Fruit fly (Drosophila melanogaster) Kc167 (cell line): ENCODE measurements around the gene CG7600.

Source experiments
- Myc ChIP-seq: fragments of >200 bp; optimal IDR thresholded peaks from 2 replicates; lab custom pipeline; 2017; ENCODE audit warnings: missing external identifiers
- Sin3A ChIP-seq: fragments of >200 bp; optimal IDR thresholded peaks from 2 replicates; lab custom pipeline; 2018; ENCODE audit warnings: missing external identifiers
- h ChIP-seq: fragments of >200 bp; optimal IDR thresholded peaks from 3 replicates; lab custom pipeline; 2018; ENCODE audit warnings: missing external identifiers
- insv ChIP-seq: fragments of >200 bp; optimal IDR thresholded peaks from 3 replicates; lab custom pipeline; 2018; ENCODE audit warnings: missing external identifiers
- psq ChIP-seq: fragments of >200 bp; optimal IDR thresholded peaks from 2 replicates; lab custom pipeline; 2017; ENCODE audit warnings: missing external identifiers
- ttk ChIP-seq: sonication (Bioruptor generic); optimal IDR thresholded peaks from 2 replicates; lab custom pipeline; 2017; ENCODE audit warnings: missing external identifiers

Gene CG7600

dm6 chr3L:11247370-11248255, 37.0 kb downstream of the CG7600 start:
- TF ChIP-seq Myc: no peak
- TF ChIP-seq h (lab: Kevin White, UChicago): no peak
- TF ChIP-seq psq: no peak
- TF ChIP-seq ttk (lab: Kevin White, UChicago): no peak
- TF ChIP-seq Sin3A: no peak
- TF ChIP-seq insv (lab: Kevin White, UChicago): no peak

DNA sequence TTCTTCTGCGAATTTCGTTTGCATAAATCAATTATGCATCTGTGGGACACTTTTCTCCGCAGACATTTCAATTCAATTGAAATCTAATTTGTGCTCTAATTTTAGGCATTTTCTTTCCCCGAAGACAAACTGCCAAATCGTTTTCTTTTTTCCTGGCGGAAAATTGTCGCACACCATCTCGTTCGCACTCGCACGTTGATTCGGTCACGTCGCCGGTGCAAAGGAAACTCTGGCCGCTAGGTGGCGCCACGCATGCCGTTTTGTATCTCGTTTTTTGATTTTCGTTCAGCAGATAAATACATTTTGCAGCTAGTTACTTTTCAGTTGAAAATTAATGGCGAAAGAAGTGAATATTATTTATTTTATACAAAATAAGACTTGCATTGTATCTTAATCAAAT, 37.7 kb downstream of the CG7600 start:
- no peak for TF ChIP-seq h (lab: Kevin White, UChicago)
- TF ChIP-seq Sin3A: no peak
- no peak for TF ChIP-seq Myc
- TF ChIP-seq ttk (lab: Kevin White, UChicago): no peak
- no peak for TF ChIP-seq psq
- TF ChIP-seq insv (lab: Kevin White, UChicago): no peak

dm6 chr3L:11251721-11252423, 41.3 kb downstream of the CG7600 start, which contains the start of gene scyl:
scyl (plus strand) TSS chr3L:11252307.
- TF ChIP-seq insv (lab: Kevin White, UChicago) (no peak), Myc (no peak), ttk (lab: Kevin White, UChicago) (no peak), Sin3A (no peak), h (lab: Kevin White, UChicago) (no peak), psq (no peak)

dm6 chr3L:11252424-11253118, 42.0 kb downstream of the CG7600 start:
- TF ChIP-seq insv (lab: Kevin White, UChicago) (no peak), h (lab: Kevin White, UChicago) (no peak), ttk (lab: Kevin White, UChicago) (no peak), psq (no peak), Sin3A (no peak), Myc (no peak)

DNA sequence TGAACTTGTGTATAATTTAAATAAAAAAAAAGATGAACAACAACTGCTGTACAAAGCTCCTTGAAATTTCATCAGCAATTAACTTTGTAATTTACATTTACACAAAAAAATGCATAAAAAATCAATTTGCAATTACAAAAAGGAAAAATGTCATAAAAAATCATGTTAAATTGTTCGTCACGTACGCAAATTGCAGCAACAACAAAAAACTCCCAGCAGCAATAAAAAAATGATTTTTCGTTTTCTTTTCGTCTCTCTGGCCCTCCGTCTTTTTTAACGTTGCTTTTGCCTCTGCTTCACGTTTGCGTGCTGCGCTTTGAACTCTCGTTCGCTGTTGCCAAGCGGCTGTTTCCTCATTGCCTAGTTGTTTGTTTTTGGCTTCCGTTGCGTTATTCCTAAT, 42.6 kb downstream of the CG7600 start:
- no peak for TF ChIP-seq Myc
- TF ChIP-seq psq: no peak
- TF ChIP-seq h (lab: Kevin White, UChicago): no peak
- no peak for TF ChIP-seq insv (lab: Kevin White, UChicago)

dm6 chr3L:11253690-11254243, 43.2 kb downstream of the CG7600 start:
- no peak for TF ChIP-seq h (lab: Kevin White, UChicago)
- no peak for TF ChIP-seq Sin3A
- no peak for TF ChIP-seq insv (lab: Kevin White, UChicago)
- no peak for TF ChIP-seq psq
- TF ChIP-seq ttk (lab: Kevin White, UChicago): no peak
- no peak for TF ChIP-seq Myc

DNA sequence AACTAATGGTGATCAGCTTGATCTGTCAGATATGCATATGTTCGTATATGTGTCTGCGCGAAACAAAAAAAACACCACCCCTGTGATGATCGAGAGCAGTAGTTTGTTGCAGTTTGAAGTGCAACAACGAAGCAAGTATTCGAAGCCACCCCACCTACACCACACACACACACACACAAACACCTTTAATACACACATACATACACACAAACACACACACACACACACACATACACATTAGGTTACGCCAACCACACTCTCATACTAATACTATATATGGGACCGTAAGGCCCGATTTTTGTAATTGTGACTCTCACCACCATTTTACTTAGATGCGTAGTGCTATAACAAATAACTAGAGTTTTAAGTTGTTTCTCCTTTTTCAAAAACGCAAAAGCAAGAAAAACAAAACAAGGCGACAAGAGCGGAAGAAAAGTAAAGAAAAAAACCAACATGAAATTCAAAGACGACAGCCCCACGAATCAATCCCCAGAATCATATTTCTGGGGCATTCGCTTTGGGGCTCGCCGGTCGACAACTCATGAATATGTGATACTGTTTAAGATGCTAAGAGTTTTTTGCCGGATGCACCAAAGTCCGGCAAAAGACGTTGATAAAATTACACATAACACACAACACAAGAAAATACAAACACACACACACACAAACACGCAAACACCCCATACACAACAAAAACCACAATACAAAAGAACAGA, 44.0 kb downstream of the CG7600 start:
- no peak for TF ChIP-seq ttk (lab: Kevin White, UChicago)
- TF ChIP-seq insv (lab: Kevin White, UChicago): no peak
- no peak for TF ChIP-seq h (lab: Kevin White, UChicago)
- TF ChIP-seq Myc: no peak
- no peak for TF ChIP-seq Sin3A
- no peak for TF ChIP-seq psq

dm6 chr3L:11256147-11256971, 45.8 kb downstream of the CG7600 start:
- no peak for TF ChIP-seq h (lab: Kevin White, UChicago)
- no peak for TF ChIP-seq Sin3A
- TF ChIP-seq Myc: no peak
- no peak for TF ChIP-seq insv (lab: Kevin White, UChicago)

dm6 chr3L:11258392-11258791, 47.8 kb downstream of the CG7600 start:
- no peak for TF ChIP-seq insv (lab: Kevin White, UChicago)
- no peak for TF ChIP-seq psq
- TF ChIP-seq ttk (lab: Kevin White, UChicago): no peak
- TF ChIP-seq Sin3A: no peak
- TF ChIP-seq h (lab: Kevin White, UChicago): no peak
- TF ChIP-seq Myc: no peak

DNA sequence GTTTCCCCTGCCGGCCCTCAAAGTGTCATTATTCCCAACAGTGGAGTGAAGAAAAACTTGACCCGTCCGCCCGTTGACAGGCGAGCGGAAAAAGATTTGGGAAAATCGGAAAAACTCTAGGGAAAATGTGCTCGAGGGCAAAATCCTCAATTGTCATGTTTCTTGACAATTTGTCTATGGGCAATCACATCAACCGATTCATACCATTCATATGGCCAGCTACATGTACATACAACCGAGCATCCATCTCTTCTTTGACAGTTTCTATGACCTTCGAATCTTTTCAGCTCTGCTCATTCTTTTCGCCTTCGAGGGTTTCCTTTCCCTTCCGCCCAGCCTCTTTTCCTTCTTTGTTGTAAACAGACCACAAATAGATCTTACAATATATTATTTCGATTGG, 49.2 kb downstream of the CG7600 start:
- TF ChIP-seq Myc (no peak), Sin3A (no peak), psq (no peak), insv (lab: Kevin White, UChicago) (no peak), ttk (lab: Kevin White, UChicago) (no peak)

dm6 chr3L:11260275-11260734, 49.7 kb downstream of the CG7600 start:
- TF ChIP-seq Sin3A: no peak
- TF ChIP-seq insv (lab: Kevin White, UChicago): no peak
- TF ChIP-seq Myc: no peak
- TF ChIP-seq ttk (lab: Kevin White, UChicago): no peak
- TF ChIP-seq psq: no peak
